Comparison of ENCODE assay signal across 6 worm cellular contexts in the genomic region with DNA sequence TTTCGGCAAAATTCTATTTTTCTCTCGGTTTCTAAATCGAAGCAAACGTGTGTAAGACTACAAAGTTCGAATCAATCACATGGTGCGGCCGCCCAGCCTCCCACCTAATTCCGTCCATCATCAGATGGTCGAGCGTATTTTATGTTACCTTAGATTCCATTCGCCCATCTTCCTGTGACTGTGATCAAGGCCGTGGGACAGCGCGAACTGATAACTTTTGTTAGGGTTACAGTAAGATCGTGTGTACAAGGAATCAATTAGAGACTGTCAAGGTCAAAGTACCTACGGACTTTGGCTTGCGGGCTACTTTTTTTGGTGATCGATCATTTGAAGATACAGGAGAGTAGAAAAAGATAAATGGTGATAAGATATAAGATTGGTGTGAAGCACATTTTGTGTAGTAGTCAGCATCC.
A peak's percentile ranks its signal among the peaks of the same experiment; 100 is the strongest.
TF ChIP-seq lines count a peak whose summit lies in the region.

No protein-coding gene starts in this region.

TF ChIP-seq in whole organism, L1 larva, 84 proteins besides CTCF, POLR2A, EP300 and RAD21 (continues in another document):
- TF ChIP-seq dpl-1 (GFP tag; optimal IDR thresholded peaks at IDR 0.05; lab: Kevin White, UChicago) (peak; percentile 14 to 32 (median 17)), rnt-1 (tag; optimal IDR thresholded peaks at IDR 0.05; lab: Kevin White, UChicago) (peak; percentile 61), lin-13 (GFP tag; optimal IDR thresholded peaks at IDR 0.05; lab: Kevin White, UChicago) (no peak), nhr-77 (tag; optimal IDR thresholded peaks at IDR 0.05; lab: Kevin White, UChicago) (peak; percentile 28), nhr-19 (GFP tag; conservative IDR thresholded peaks at IDR 0.05; lab: Robert Waterston, UW) (peak; percentile 94), hpl-2 (GFP tag; optimal IDR thresholded peaks at IDR 0.05; lab: Kevin White, UChicago) (no peak), fkh-8 (tag; optimal IDR thresholded peaks at IDR 0.05; lab: Kevin White, UChicago) (no peak), vab-15 (tag; optimal IDR thresholded peaks at IDR 0.05; lab: Kevin White, UChicago) (peak; percentile 48), jun-1 (tag; optimal IDR thresholded peaks at IDR 0.05; lab: Kevin White, UChicago) (peak; percentile 65), fkh-4 (tag; optimal IDR thresholded peaks at IDR 0.05; lab: Kevin White, UChicago; ENCODE audit: borderline replicate concordance) (no peak), blmp-1 (tag; optimal IDR thresholded peaks at IDR 0.05; lab: Kevin White, UChicago) (peak; percentile 92), lsy-2 (tag; optimal IDR thresholded peaks at IDR 0.05; lab: Kevin White, UChicago) (peak; percentile 61 to 87), lin-39 (tag; optimal IDR thresholded peaks at IDR 0.05; lab: Kevin White, UChicago) (peak; percentile 2), nhr-85 (tag; lab: Kevin White, UChicago) (peak; percentile 99)

TF ChIP-seq in whole organism, L2 larva, 48 proteins besides CTCF, POLR2A, EP300 and RAD21 (continues in another document):
- peak; percentile 41 for TF ChIP-seq nhr-23 (tag; optimal IDR thresholded peaks at IDR 0.05; lab: Kevin White, UChicago)
- no peak for TF ChIP-seq skn-1 (tag; optimal IDR thresholded peaks at IDR 0.05; lab: Kevin White, UChicago)
- TF ChIP-seq nhr-129 (tag; optimal IDR thresholded peaks at IDR 0.05; lab: Kevin White, UChicago): peak; percentile 76
- peak; percentile 96 for TF ChIP-seq sma-3 (GFP tag; optimal IDR thresholded peaks at IDR 0.05; lab: Kevin White, UChicago)
- no peak for TF ChIP-seq ceh-16 (tag; optimal IDR thresholded peaks at IDR 0.05; lab: Kevin White, UChicago)
- TF ChIP-seq mab-5 (tag; optimal IDR thresholded peaks at IDR 0.05; lab: Kevin White, UChicago): peak; percentile 11
- TF ChIP-seq C34F6.9 (tag; optimal IDR thresholded peaks at IDR 0.05; lab: Kevin White, UChicago): peak; percentile 10
- TF ChIP-seq dmd-4 (tag; optimal IDR thresholded peaks at IDR 0.05; lab: Kevin White, UChicago): no peak
- peak; percentile 92 for TF ChIP-seq sma-9 (GFP tag; optimal IDR thresholded peaks at IDR 0.05; lab: Kevin White, UChicago)
- no peak for TF ChIP-seq sma-9 (tag; optimal IDR thresholded peaks at IDR 0.05; lab: Kevin White, UChicago)
- TF ChIP-seq crh-2 (tag; optimal IDR thresholded peaks at IDR 0.05; lab: Kevin White, UChicago): peak; percentile 72
- TF ChIP-seq nhr-21 (tag; optimal IDR thresholded peaks at IDR 0.05; lab: Kevin White, UChicago): peak; percentile 95
- peak; percentile 35 for TF ChIP-seq nhr-6 (tag; optimal IDR thresholded peaks at IDR 0.05; lab: Kevin White, UChicago)
- TF ChIP-seq snpc-4 (tag; optimal IDR thresholded peaks at IDR 0.05; lab: Kevin White, UChicago): no peak
- TF ChIP-seq gmeb-1 (tag; optimal IDR thresholded peaks at IDR 0.05; lab: Kevin White, UChicago): peak; percentile 63

TF ChIP-seq in whole organism, L3 larva, 47 proteins besides CTCF, POLR2A, EP300 and RAD21 (continues in another document):
- TF ChIP-seq nhr-25 (tag; optimal IDR thresholded peaks at IDR 0.05; lab: Kevin White, UChicago) (peak; percentile 89), fkh-2 (tag; optimal IDR thresholded peaks at IDR 0.05; lab: Kevin White, UChicago) (no peak), nhr-77 (tag; optimal IDR thresholded peaks at IDR 0.05; lab: Kevin White, UChicago) (no peak), ceh-16 (tag; optimal IDR thresholded peaks at IDR 0.05; lab: Kevin White, UChicago) (no peak), fos-1 (tag; optimal IDR thresholded peaks at IDR 0.05; lab: Kevin White, UChicago) (no peak), elt-1 (tag; optimal IDR thresholded peaks at IDR 0.05; lab: Kevin White, UChicago) (no peak), unc-62 (GFP tag; optimal IDR thresholded peaks at IDR 0.05; lab: Kevin White, UChicago) (no peak), elt-2 (tag; optimal IDR thresholded peaks at IDR 0.05; lab: Kevin White, UChicago) (no peak), nhr-11 (tag; optimal IDR thresholded peaks at IDR 0.05; lab: Kevin White, UChicago) (peak; percentile 69), nfya-1 (tag; optimal IDR thresholded peaks at IDR 0.05; lab: Kevin White, UChicago; ENCODE audit: insufficient read depth) (peak; percentile 29), jun-1 (tag; optimal IDR thresholded peaks at IDR 0.05; lab: Kevin White, UChicago) (peak; percentile 75), nhr-67 (tag; optimal IDR thresholded peaks at IDR 0.05; lab: Kevin White, UChicago) (no peak), tbx-2 (tag; optimal IDR thresholded peaks at IDR 0.05; lab: Kevin White, UChicago) (peak; percentile 1), unc-39 (tag; optimal IDR thresholded peaks at IDR 0.05; lab: Kevin White, UChicago) (no peak), nhr-23 (tag; optimal IDR thresholded peaks at IDR 0.05; lab: Kevin White, UChicago) (peak; percentile 93), snpc-4 (tag; optimal IDR thresholded peaks at IDR 0.05; lab: Kevin White, UChicago) (peak; percentile 10)

TF ChIP-seq in whole organism, L4 larva, 104 proteins besides CTCF, POLR2A, EP300 and RAD21 (continues in another document):
- TF ChIP-seq ZK337.2 (GFP tag; IDR thresholded peaks at IDR 0.05; lab: Robert Waterston, UW): no peak
- TF ChIP-seq spr-1 (tag; optimal IDR thresholded peaks at IDR 0.05; lab: Kevin White, UChicago): peak; percentile 34
- TF ChIP-seq madf-5 (GFP tag; IDR thresholded peaks at IDR 0.05; lab: Robert Waterston, UW): 0 out of 4 replicates have a peak, but pooled peaks of 1 of the 2 experiments have one; percentile 7
- TF ChIP-seq spr-3 (GFP tag; optimal IDR thresholded peaks at IDR 0.05; lab: Kevin White, UChicago): no peak
- TF ChIP-seq dmd-9 (GFP tag; IDR thresholded peaks at IDR 0.05; lab: Robert Waterston, UW): no peak
- no peak for TF ChIP-seq lin-39 (tag; optimal IDR thresholded peaks at IDR 0.05; lab: Kevin White, UChicago)
- no peak for TF ChIP-seq zip-2 (tag; optimal IDR thresholded peaks at IDR 0.05; lab: Kevin White, UChicago)
- TF ChIP-seq lin-1 (GFP tag; IDR thresholded peaks at IDR 0.05; lab: Robert Waterston, UW): no peak
- TF ChIP-seq skn-1 (tag; optimal IDR thresholded peaks at IDR 0.05; lab: Kevin White, UChicago): no peak
- no peak for TF ChIP-seq zfp-3 (GFP tag; conservative IDR thresholded peaks at IDR 0.05; lab: Robert Waterston, UW)
- 0 out of 2 replicates have a peak, but pooled peaks have one; percentile 25 for TF ChIP-seq lim-7 (GFP tag; IDR thresholded peaks at IDR 0.05; lab: Robert Waterston, UW)
- TF ChIP-seq hmg-1.1 (GFP tag; IDR thresholded peaks at IDR 0.05; lab: Robert Waterston, UW): peak; percentile 50; the same call in 1 of the 2 replicates
- TF ChIP-seq mxl-3 (GFP tag; optimal IDR thresholded peaks at IDR 0.05; lab: Kevin White, UChicago): peak; percentile 85
- peak; percentile 76 for TF ChIP-seq dmd-6 (GFP tag; IDR thresholded peaks at IDR 0.05; lab: Robert Waterston, UW)
- TF ChIP-seq R02D3.7 (tag; optimal IDR thresholded peaks at IDR 0.05; lab: Kevin White, UChicago): no peak

TF ChIP-seq in whole organism, late embryonic, 69 proteins besides CTCF, POLR2A, EP300 and RAD21:
- no peak for TF ChIP-seq C08G9.2 (tag; optimal IDR thresholded peaks at IDR 0.05; lab: Kevin White, UChicago)
- peak; percentile 9 for TF ChIP-seq ceh-18 (tag; optimal IDR thresholded peaks at IDR 0.05; lab: Kevin White, UChicago)
- TF ChIP-seq mec-3 (tag; optimal IDR thresholded peaks at IDR 0.05; lab: Kevin White, UChicago; ENCODE audit: borderline replicate concordance): no peak

TF ChIP-seq in whole organism, young adult, 124 proteins besides CTCF, POLR2A, EP300 and RAD21:
- TF ChIP-seq lin-40 (tag; optimal IDR thresholded peaks at IDR 0.05; lab: Kevin White, UChicago): peak; percentile 85
- TF ChIP-seq ztf-26 (tag; optimal IDR thresholded peaks at IDR 0.05; lab: Kevin White, UChicago): peak; percentile 87
- peak; percentile 18 for TF ChIP-seq die-1 (tag; optimal IDR thresholded peaks at IDR 0.05; lab: Kevin White, UChicago)
- TF ChIP-seq repo-1 (tag; optimal IDR thresholded peaks at IDR 0.05; lab: Kevin White, UChicago): no peak
- no peak for TF ChIP-seq zfh-2 (GFP tag; conservative IDR thresholded peaks at IDR 0.05; lab: Robert Waterston, UW)
- peak; percentile 39; the same call in 1 of the 2 replicates for TF ChIP-seq lin-26 (GFP tag; IDR thresholded peaks at IDR 0.05; lab: Robert Waterston, UW)
- TF ChIP-seq madf-6 (GFP tag; IDR thresholded peaks at IDR 0.05; lab: Robert Waterston, UW): no peak
- peak; percentile 46 for TF ChIP-seq chd-7 (tag; optimal IDR thresholded peaks at IDR 0.05; lab: Kevin White, UChicago)
- peak; percentile 56 for TF ChIP-seq C06A6.2 (GFP tag; conservative IDR thresholded peaks at IDR 0.05; lab: Robert Waterston, UW)
- no peak for TF ChIP-seq hsf-1 (GFP tag; IDR thresholded peaks at IDR 0.05; lab: Robert Waterston, UW)
- TF ChIP-seq nhr-80 (tag; optimal IDR thresholded peaks at IDR 0.05; lab: Kevin White, UChicago): peak; percentile 50
- peak; percentile 78 for TF ChIP-seq somi-1 (GFP tag; optimal IDR thresholded peaks at IDR 0.05; lab: Kevin White, UChicago)
- TF ChIP-seq F22D6.2 (tag; optimal IDR thresholded peaks at IDR 0.05; lab: Kevin White, UChicago): peak; percentile 77
- no peak for TF ChIP-seq cebp-1 (GFP tag; IDR thresholded peaks at IDR 0.05; lab: Robert Waterston, UW)
- peak; percentile 43 for TF ChIP-seq cebp-1 (tag; optimal IDR thresholded peaks at IDR 0.05; lab: Kevin White, UChicago)
- TF ChIP-seq attf-5 (GFP tag; optimal IDR thresholded peaks at IDR 0.05; lab: Kevin White, UChicago): peak; percentile 21
- peak; percentile 7 for TF ChIP-seq F23B12.7 (tag; optimal IDR thresholded peaks at IDR 0.05; lab: Kevin White, UChicago; ENCODE audit: insufficient read depth)
- no peak for TF ChIP-seq rcor-1 (GFP tag; IDR thresholded peaks at IDR 0.05; lab: Robert Waterston, UW)
